Worm (Caenorhabditis elegans) whole organism, young adult: ENCODE results near the gene C30H6.12.

ENCODE experiments used
- B0261.1 ChIP-seq: sonication (generic microtip); optimal IDR thresholded peaks from 2 replicates; lab custom pipeline; 2016; ENCODE audit warnings: mild to moderate bottlenecking, missing genetic modification characterization, moderate library complexity, missing compliant biosample characterization
- D2030.7 ChIP-seq: fragments of 200-800 bp; sonication (Bioruptor generic); IDR thresholded peaks from 2 replicates; pipeline ENCODE4 v1.3.6; 2022; ENCODE audit warnings: missing genetic modification reagents, missing genetic modification characterization, missing compliant biosample characterization
- F10E7.11 ChIP-seq: sonication (generic microtip); optimal IDR thresholded peaks from 2 replicates; lab custom pipeline; 2017; ENCODE audit warnings: mild to moderate bottlenecking, missing genetic modification characterization, moderate library complexity, missing compliant biosample characterization
- F23B12.7 ChIP-seq: sonication (generic microtip); optimal IDR thresholded peaks from 2 replicates; lab custom pipeline; 2017; ENCODE audit warnings: missing genetic modification characterization, mild to moderate bottlenecking, missing compliant biosample characterization, antibody characterized with exemption, moderate library complexity; ENCODE audit not compliant: insufficient read depth
- F33H1.4 ChIP-seq: fragments of 200-800 bp; sonication (Bioruptor generic); IDR thresholded peaks from 2 replicates; pipeline ENCODE4 v1.3.6; 2022; ENCODE audit warnings: missing genetic modification reagents, missing genetic modification characterization, missing compliant biosample characterization
- Y56A3A.18 ChIP-seq: fragments of 200-800 bp; sonication (Bioruptor generic); IDR thresholded peaks from 2 replicates; pipeline ENCODE4 v1.3.6; 2022; ENCODE audit warnings: missing genetic modification reagents, missing genetic modification characterization, missing compliant biosample characterization
- Y79H2A.3 ChIP-seq: fragments of 200-800 bp; sonication (Bioruptor generic); conservative IDR thresholded peaks from 2 replicates; pipeline ENCODE4 v1.3.6; 2022; ENCODE audit warnings: missing genetic modification reagents, missing genetic modification characterization, missing compliant biosample characterization
- ama-1 ChIP-seq, 3 experiments: fragments of 150-350 bp in 1 of 3; sonication (generic microtip) in 2 of 3; optimal IDR thresholded peaks; 2 replicates each; lab custom pipeline; 2014 to 2018; ENCODE audit warnings: missing biosample characterization in 2 of 3, missing genetic modification characterization in 2 of 3, missing genetic modification reagents in 2 of 3
- attf-5 ChIP-seq: fragments of 200-800 bp; sonication (Bioruptor generic); optimal IDR thresholded peaks from 2 replicates; lab custom pipeline; 2018; ENCODE audit warnings: mild to moderate bottlenecking, missing genetic modification characterization, missing compliant biosample characterization
- attf-6 ChIP-seq: fragments of 200-800 bp; sonication (Bioruptor generic); IDR thresholded peaks from 2 replicates; pipeline ENCODE4 v1.3.6; 2022; ENCODE audit warnings: missing genetic modification reagents, missing genetic modification characterization, missing compliant biosample characterization
- bed-2 ChIP-seq: fragments of 200-800 bp; sonication (Bioruptor generic); IDR thresholded peaks from 2 replicates; pipeline ENCODE4 v1.3.6; 2022; ENCODE audit warnings: missing genetic modification reagents, missing genetic modification characterization, missing compliant biosample characterization
- ceh-40 ChIP-seq: fragments of 200-800 bp; sonication (Bioruptor generic); IDR thresholded peaks from 2 replicates; pipeline ENCODE4 v1.3.6; 2022; ENCODE audit warnings: missing genetic modification characterization, missing compliant biosample characterization
- ceh-58 ChIP-seq: fragments of 200-800 bp; sonication (Bioruptor generic); IDR thresholded peaks from 2 replicates; pipeline ENCODE4 v1.3.6; 2022; ENCODE audit warnings: missing genetic modification characterization, missing compliant biosample characterization
- dox-1 ChIP-seq: fragments of 200-800 bp; sonication (Bioruptor generic); IDR thresholded peaks from 2 replicates; pipeline ENCODE4 v1.3.6; 2022; ENCODE audit warnings: missing genetic modification reagents, missing genetic modification characterization, missing compliant biosample characterization
- egl-44 ChIP-seq: fragments of 200-800 bp; sonication (Bioruptor generic); IDR thresholded peaks from 2 replicates; pipeline ENCODE4 v1.3.6; 2022; ENCODE audit warnings: missing genetic modification reagents, missing genetic modification characterization, missing compliant biosample characterization
- lag-1 ChIP-seq: fragments of 200-800 bp; sonication (Bioruptor generic); IDR thresholded peaks from 2 replicates; pipeline ENCODE4 v1.3.6; 2022; ENCODE audit warnings: missing genetic modification reagents, missing genetic modification characterization, missing compliant biosample characterization
- let-607 ChIP-seq, 2 experiments: fragments of 200-800 bp in 1 of 2; sonication (Bioruptor generic) in 1 of 2; sonication (generic microtip) in 1 of 2; optimal IDR thresholded peaks; 2 replicates each; lab custom pipeline; 2016 to 2018; ENCODE audit warnings: mild to moderate bottlenecking in 2 of 2, missing compliant biosample characterization in 2 of 2, missing genetic modification characterization in 2 of 2, moderate library complexity in 2 of 2, missing genotype in 1 of 2
- lin-26 ChIP-seq: fragments of 200-800 bp; sonication (Bioruptor generic); IDR thresholded peaks from 2 replicates; pipeline ENCODE4 v1.3.6; 2022; ENCODE audit warnings: missing genetic modification reagents, missing genetic modification characterization, missing compliant biosample characterization
- lin-54 ChIP-seq: fragments of 200-800 bp; sonication (Bioruptor generic); optimal IDR thresholded peaks from 2 replicates; lab custom pipeline; 2018; ENCODE audit warnings: mild to moderate bottlenecking, missing genetic modification characterization, missing compliant biosample characterization
- lir-1 ChIP-seq: fragments of 200-800 bp; sonication (Bioruptor generic); conservative IDR thresholded peaks from 2 replicates; pipeline ENCODE4 v1.3.6; 2022; ENCODE audit warnings: missing genetic modification reagents, missing genetic modification characterization, missing compliant biosample characterization
- lsl-1 ChIP-seq: fragments of 200-800 bp; sonication (Bioruptor generic); optimal IDR thresholded peaks from 2 replicates; lab custom pipeline; 2018; ENCODE audit warnings: mild to moderate bottlenecking, missing genetic modification characterization, moderate library complexity, missing compliant biosample characterization
- madf-3 ChIP-seq: fragments of 200-800 bp; sonication (Bioruptor generic); IDR thresholded peaks from 2 replicates; pipeline ENCODE4 v1.3.6; 2022; ENCODE audit warnings: missing genetic modification reagents, missing genetic modification characterization, missing compliant biosample characterization
- madf-6 ChIP-seq: fragments of 200-800 bp; sonication (Bioruptor generic); IDR thresholded peaks from 2 replicates; pipeline ENCODE4 v1.3.6; 2022; ENCODE audit warnings: missing genetic modification reagents, missing genetic modification characterization, missing compliant biosample characterization
- mcd-1 ChIP-seq: fragments of 200-800 bp; sonication (Bioruptor generic); IDR thresholded peaks from 2 replicates; pipeline ENCODE4 v1.3.6; 2022; ENCODE audit warnings: missing genetic modification reagents, missing genetic modification characterization, missing compliant biosample characterization
- mes-4 ChIP-seq: sonication (generic microtip); optimal IDR thresholded peaks from 2 replicates; lab custom pipeline; 2016; ENCODE audit warnings: missing genotype, missing genetic modification characterization, missing compliant biosample characterization
- nfya-2 ChIP-seq: fragments of 200-800 bp; sonication (Bioruptor generic); IDR thresholded peaks from 2 replicates; pipeline ENCODE4 v1.3.6; 2022; ENCODE audit warnings: missing genetic modification reagents, missing genetic modification characterization, missing compliant biosample characterization
- nhr-179 ChIP-seq: sonication (generic microtip); optimal IDR thresholded peaks from 2 replicates; lab custom pipeline; 2016; ENCODE audit warnings: mild to moderate bottlenecking, missing genetic modification characterization, missing compliant biosample characterization
- nhr-80 ChIP-seq: sonication (generic microtip); optimal IDR thresholded peaks from 2 replicates; lab custom pipeline; 2016; ENCODE audit warnings: missing genetic modification characterization, missing compliant biosample characterization
- sea-2 ChIP-seq: fragments of 200-800 bp; sonication (Bioruptor generic); IDR thresholded peaks from 2 replicates; pipeline ENCODE4 v1.3.6; 2022; ENCODE audit warnings: missing genetic modification characterization, missing compliant biosample characterization
- snpc-1.3 ChIP-seq: sonication (generic microtip); optimal IDR thresholded peaks from 2 replicates; lab custom pipeline; 2017; ENCODE audit warnings: missing genetic modification characterization, mild to moderate bottlenecking, missing compliant biosample characterization, antibody characterized with exemption, moderate library complexity, missing genotype, missing genetic modification reagents; ENCODE audit not compliant: insufficient read depth
- snpc-4 ChIP-seq, 5 experiments: fragments of 150-350 bp in 1 of 5; sonication (generic microtip) in 4 of 5; optimal IDR thresholded peaks; 2 replicates each; lab custom pipeline; 2014 to 2018; ENCODE audit warnings: missing genetic modification characterization in 5 of 5, missing biosample characterization in 3 of 5, antibody characterized with exemption in 2 of 5, mild to moderate bottlenecking in 2 of 5, missing compliant biosample characterization in 2 of 5, missing genotype in 2 of 5, moderate library complexity in 2 of 5, missing genetic modification reagents in 1 of 5
- tbp1 ChIP-seq: fragments of 200-800 bp; sonication (Bioruptor generic); optimal IDR thresholded peaks from 2 replicates; lab custom pipeline; 2018; ENCODE audit warnings: mild to moderate bottlenecking, missing genetic modification characterization, missing compliant biosample characterization
- unc-130 ChIP-seq: sonication (generic microtip); optimal IDR thresholded peaks from 2 replicates; lab custom pipeline; 2016; ENCODE audit warnings: missing genetic modification reagents, missing genetic modification characterization, missing compliant biosample characterization
- xnd-1 ChIP-seq: sonication (generic microtip); optimal IDR thresholded peaks from 2 replicates; lab custom pipeline; 2016; ENCODE audit warnings: missing genotype, missing genetic modification reagents, missing genetic modification characterization, missing compliant biosample characterization
- ztf-26 ChIP-seq: sonication (generic microtip); optimal IDR thresholded peaks from 2 replicates; lab custom pipeline; 2017; ENCODE audit warnings: missing genetic modification characterization, missing compliant biosample characterization

C30H6.12 gene

ce11 chrIV:17380061-17380680 lies 3.0 kb upstream of the C30H6.12 start, which contains the start of the genes C30H6.9 and dlat-2:
Gene C30H6.9, minus strand, starts transcription at chrIV:17380170.
Gene dlat-2, plus strand, starts transcription at chrIV:17380626.
- TF ChIP-seq xnd-1 (tag; lab: Kevin White, UChicago) (peak; percentile 38), snpc-4 (GFP tag; optimal IDR thresholded peaks at IDR 0.05; lab: Kevin White, UChicago) (peak; percentile 24), snpc-4 (tag; optimal IDR thresholded peaks at IDR 0.05; lab: Kevin White, UChicago) (peak in 3 of 4 experiments; percentile 72 to 84 (median 83)), attf-6 (GFP tag; lab: Robert Waterston, UW) (peak; percentile 65; the same call in 1 of the 2 replicates), lsl-1 (GFP tag; lab: Kevin White, UChicago) (peak; percentile 73), unc-130 (GFP tag; lab: Kevin White, UChicago) (no peak), bed-2 (GFP tag; lab: Robert Waterston, UW) (no peak), egl-44 (GFP tag; lab: Robert Waterston, UW) (no peak), attf-5 (GFP tag; lab: Kevin White, UChicago) (peak; percentile 32), madf-6 (GFP tag; lab: Robert Waterston, UW) (peak; percentile 62), tbp1 (GFP tag; lab: Kevin White, UChicago) (peak; percentile 11), D2030.7 (GFP tag; lab: Robert Waterston, UW) (peak; percentile 41; the same call in 1 of the 2 replicates), mcd-1 (GFP tag; lab: Robert Waterston, UW) (peak; percentile 77), B0261.1 (tag; lab: Kevin White, UChicago) (no peak), dox-1 (GFP tag; lab: Robert Waterston, UW) (peak; percentile 44; the same call in 1 of the 2 replicates), lin-54 (GFP tag; lab: Kevin White, UChicago) (peak; percentile 3), F33H1.4 (GFP tag; lab: Robert Waterston, UW) (peak; percentile 80)

- TF ChIP-seq lin-26 (GFP tag; lab: Robert Waterston, UW) = no peak
- TF ChIP-seq ama-1 (optimal IDR thresholded peaks at IDR 0.05; lab: Kevin White, UChicago) = no peak
- TF ChIP-seq ama-1 (GFP tag; optimal IDR thresholded peaks at IDR 0.05; lab: Kevin White, UChicago) = no peak
- TF ChIP-seq F10E7.11 (tag; lab: Kevin White, UChicago) = no peak
- no peak for TF ChIP-seq nhr-179 (tag; lab: Kevin White, UChicago)
- no peak for TF ChIP-seq madf-3 (GFP tag; lab: Robert Waterston, UW)
- TF ChIP-seq madf-6 (GFP tag; lab: Robert Waterston, UW) = no peak
- TF ChIP-seq snpc-1.3 (tag; lab: Kevin White, UChicago) = no peak
- TF ChIP-seq Y56A3A.18 (GFP tag; lab: Robert Waterston, UW) = no peak
- TF ChIP-seq ceh-40 = no peak
- TF ChIP-seq F23B12.7 (tag; lab: Kevin White, UChicago) = no peak
- no peak for TF ChIP-seq ceh-58
- TF ChIP-seq lir-1 (GFP tag; lab: Robert Waterston, UW) = no peak
- no peak for TF ChIP-seq ztf-26 (tag; lab: Kevin White, UChicago)
- no peak for TF ChIP-seq lag-1 (GFP tag; lab: Robert Waterston, UW)
- TF ChIP-seq sea-2 (GFP tag; lab: Robert Waterston, UW) = no peak
- TF ChIP-seq mes-4 = no peak
These were observed 1.1 kb upstream of the C30H6.12 start, which contains the start of gene C30H6.8 for ce11 chrIV:17382029-17382428. Gene C30H6.8, plus strand, starts transcription at chrIV:17382329.

DNA sequence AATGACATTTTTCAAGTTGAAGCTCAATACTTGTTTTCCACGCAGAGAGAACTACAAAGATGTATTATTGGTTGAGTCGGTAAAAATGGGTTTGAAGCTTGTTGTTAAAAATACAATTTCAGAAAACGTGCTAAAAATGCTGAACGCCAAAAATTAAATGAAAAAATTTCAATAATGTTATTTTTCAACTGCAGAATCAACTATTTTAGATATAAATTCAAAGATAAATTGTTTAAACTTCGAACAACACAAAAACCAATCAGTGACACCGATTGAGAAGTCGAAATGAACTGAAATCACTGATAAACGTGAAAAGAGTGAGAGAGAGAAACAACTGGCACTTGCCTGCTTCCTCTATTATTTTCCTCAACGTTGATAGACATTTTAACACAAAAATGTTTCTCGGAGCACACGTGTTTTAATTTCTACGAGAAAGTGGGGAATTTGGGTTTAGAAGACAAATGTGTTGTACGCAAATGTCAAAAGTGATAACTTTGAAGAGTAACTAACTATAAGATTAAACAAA lies 4.4 kb downstream of the C30H6.12 start, which contains the start of gene T02D1.8:
T02D1.8 (minus strand) TSS at position 51 of the 526 bp plus-strand sequence.
- TF ChIP-seq nhr-80 (peak; percentile 86), let-607 (tag; optimal IDR thresholded peaks at IDR 0.05; lab: Kevin White, UChicago) (peak; percentile 18 to 49), Y79H2A.3 (GFP tag; lab: Robert Waterston, UW) (no peak), nfya-2 (GFP tag; lab: Robert Waterston, UW) (no peak)
